Fruit fly (Drosophila melanogaster): ENCODE measurements around the gene scf.

scf gene

dm6 chr3L:1319097-1319725, 20.7 kb downstream of the scf start (continued):
- 0 out of 2 replicates have a peak, but pooled peaks have one; percentile 15 for TF ChIP-seq CG9215 (GFP tag; IDR thresholded peaks at IDR 0.05)
- no peak for TF ChIP-seq GATAe (GFP tag; conservative IDR thresholded peaks at IDR 0.05)
- TF ChIP-seq CG6254 (GFP tag; optimal IDR thresholded peaks at IDR 0.05): peak; percentile 74
- TF ChIP-seq CG6272 (GFP tag; IDR thresholded peaks at IDR 0.05): peak; percentile 66
- peak; percentile 63; the same call in 1 of the 2 replicates for TF ChIP-seq CG32767 (GFP tag; IDR thresholded peaks at IDR 0.05)
- no peak for TF ChIP-seq hb (GFP tag; IDR thresholded peaks at IDR 0.05; ENCODE audit: partially characterized antibody)
- TF ChIP-seq E2f1 (GFP tag; IDR thresholded peaks at IDR 0.05): peak; percentile 76
- peak; percentile 22 for TF ChIP-seq Sry-δ (GFP tag; optimal IDR thresholded peaks at IDR 0.05)
- TF ChIP-seq CG18619 (GFP tag; optimal IDR thresholded peaks at IDR 0.05): peak; percentile 57
- peak; percentile 66 for TF ChIP-seq grau (tag; optimal IDR thresholded peaks at IDR 0.05)
- peak; percentile 77 for TF ChIP-seq D19A (tag; optimal IDR thresholded peaks at IDR 0.05)
- TF ChIP-seq so (GFP tag; IDR thresholded peaks at IDR 0.05): peak; percentile 87
- no peak for TF ChIP-seq gro (GFP tag; optimal IDR thresholded peaks at IDR 0.05)
- TF ChIP-seq HLHmδ (GFP tag; optimal IDR thresholded peaks at IDR 0.05): no peak
- peak; percentile 84 for TF ChIP-seq Hsf (GFP tag; optimal IDR thresholded peaks at IDR 0.05)
- peak; percentile 79 for TF ChIP-seq tgo (GFP tag; IDR thresholded peaks at IDR 0.05)
- no peak for TF ChIP-seq D19B (GFP tag; optimal IDR thresholded peaks at IDR 0.05)
- TF ChIP-seq CG31365 (tag; optimal IDR thresholded peaks at IDR 0.05): peak; percentile 39
- peak; percentile 89 for TF ChIP-seq Drgx (GFP tag; IDR thresholded peaks at IDR 0.05)
- TF ChIP-seq CG4820 (GFP tag; optimal IDR thresholded peaks at IDR 0.05): peak; percentile 80
- TF ChIP-seq Spps (tag; optimal IDR thresholded peaks at IDR 0.05): peak; percentile 57
- TF ChIP-seq Dad (GFP tag; optimal IDR thresholded peaks at IDR 0.05): peak; percentile 45
- peak; percentile 80 for TF ChIP-seq onecut (GFP tag; IDR thresholded peaks at IDR 0.05)
- TF ChIP-seq ase (GFP tag; IDR thresholded peaks at IDR 0.05): peak; percentile 81
- peak; percentile 55 for TF ChIP-seq sqz (GFP tag; optimal IDR thresholded peaks at IDR 0.05)
- peak; percentile 87 for TF ChIP-seq ATbp (GFP tag; optimal IDR thresholded peaks at IDR 0.05)
- TF ChIP-seq CG2712 (tag; optimal IDR thresholded peaks at IDR 0.05): peak; percentile 89
- TF ChIP-seq amos (GFP tag; IDR thresholded peaks at IDR 0.05; ENCODE audit: partially characterized antibody): no peak
- TF ChIP-seq CG10979 (tag; optimal IDR thresholded peaks at IDR 0.05): peak; percentile 86
- no peak for TF ChIP-seq hkb (optimal IDR thresholded peaks at IDR 0.05)
- TF ChIP-seq hkb (GFP tag; IDR thresholded peaks at IDR 0.05): peak; percentile 90
- no peak for TF ChIP-seq vfl (GFP tag; optimal IDR thresholded peaks at IDR 0.05)
- TF ChIP-seq CG17829 (tag; optimal IDR thresholded peaks at IDR 0.05): peak; percentile 84
- TF ChIP-seq jing (GFP tag; optimal IDR thresholded peaks at IDR 0.05): peak; percentile 78
- peak; percentile 44 for TF ChIP-seq CG10147 (GFP tag; optimal IDR thresholded peaks at IDR 0.05)
- TF ChIP-seq otp (GFP tag; IDR thresholded peaks at IDR 0.05): peak; percentile 84
- no peak for TF ChIP-seq CG6854 (GFP tag; optimal IDR thresholded peaks at IDR 0.05)
- TF ChIP-seq CG6689 (GFP tag; IDR thresholded peaks at IDR 0.05): peak; percentile 84
- peak; percentile 68 for TF ChIP-seq jumu (GFP tag; optimal IDR thresholded peaks at IDR 0.05)
- TF ChIP-seq dpn (GFP tag; optimal IDR thresholded peaks at IDR 0.05): peak; percentile 74 to 79
- TF ChIP-seq Lhr (GFP tag; optimal IDR thresholded peaks at IDR 0.05): peak; percentile 48
- peak; percentile 81 for TF ChIP-seq ttk (GFP tag; IDR thresholded peaks at IDR 0.05)
- no peak for TF ChIP-seq B-H2 (GFP tag; optimal IDR thresholded peaks at IDR 0.05)
- TF ChIP-seq CG12236 (GFP tag; optimal IDR thresholded peaks at IDR 0.05): peak; percentile 50
- peak; percentile 67 for TF ChIP-seq ssp (GFP tag; IDR thresholded peaks at IDR 0.05)
- TF ChIP-seq usp (GFP tag; optimal IDR thresholded peaks at IDR 0.05): no peak
- peak; percentile 67 for TF ChIP-seq bcd (GFP tag; optimal IDR thresholded peaks at IDR 0.05)
- peak; percentile 80 for TF ChIP-seq Nf-YA (GFP tag; IDR thresholded peaks at IDR 0.05)
- no peak for TF ChIP-seq Opbp (GFP tag; IDR thresholded peaks at IDR 0.05; ENCODE audit: partially characterized antibody)
- TF ChIP-seq cwo (GFP tag; optimal IDR thresholded peaks at IDR 0.05): peak; percentile 9
- TF ChIP-seq CG18011 (GFP tag; optimal IDR thresholded peaks at IDR 0.05): no peak
